Fruit fly (Drosophila melanogaster) whole organism, prepupa: ENCODE data around the gene CG4168.

Source experiments
- Blimp-1 ChIP-seq: fragments of 200-800 bp; sonication (Bioruptor generic); optimal IDR thresholded peaks from 3 replicates; lab custom pipeline; 2017; ENCODE audit warnings: missing biosample characterization, missing genetic modification characterization, mild to moderate bottlenecking, moderate library complexity, missing genetic modification reagents
- CG11762 ChIP-seq: fragments of 200-800 bp; sonication (Bioruptor generic); optimal IDR thresholded peaks from 3 replicates; lab custom pipeline; 2016; ENCODE audit warnings: missing biosample characterization, missing genetic modification characterization; ENCODE audit not compliant: insufficient read depth
- CG32006 ChIP-seq: fragments of 200-800 bp; sonication (Bioruptor generic); optimal IDR thresholded peaks from 3 replicates; lab custom pipeline; 2017; ENCODE audit warnings: missing biosample characterization, mild to moderate bottlenecking, missing genetic modification characterization
- CG34406 ChIP-seq: fragments of 200-800 bp; sonication (Bioruptor generic); optimal IDR thresholded peaks from 3 replicates; lab custom pipeline; 2016; ENCODE audit warnings: missing biosample characterization, missing genetic modification characterization
- CG6792 ChIP-seq: fragments of 200-800 bp; sonication (Bioruptor generic); optimal IDR thresholded peaks from 3 replicates; lab custom pipeline; 2016; ENCODE audit warnings: missing biosample characterization, missing genetic modification characterization
- CG6854 ChIP-seq: fragments of 200-800 bp; sonication (Bioruptor generic); optimal IDR thresholded peaks from 2 replicates; lab custom pipeline; 2017; ENCODE audit warnings: missing biosample characterization, mild to moderate bottlenecking, missing genetic modification characterization
- CG7368 ChIP-seq: fragments of 200-800 bp; sonication (Bioruptor generic); optimal IDR thresholded peaks from 3 replicates; lab custom pipeline; 2016; ENCODE audit warnings: missing biosample characterization, missing genetic modification characterization
- CG8632 ChIP-seq: fragments of 200-800 bp; sonication (Bioruptor generic); optimal IDR thresholded peaks from 3 replicates; lab custom pipeline; 2016; ENCODE audit warnings: missing biosample characterization, missing genetic modification characterization
- Eip78C ChIP-seq: fragments of 200-800 bp; sonication (Bioruptor generic); peaks from one replicate; lab custom pipeline; 2016; ENCODE audit warnings: missing biosample characterization, missing genetic modification characterization
- Ets96B ChIP-seq: fragments of 200-800 bp; optimal IDR thresholded peaks from 2 replicates; lab custom pipeline; 2019; ENCODE audit warnings: missing biosample characterization, mild to moderate bottlenecking, missing genetic modification characterization, moderate library complexity
- Gug ChIP-seq: fragments of 200-800 bp; sonication (Bioruptor generic); IDR thresholded peaks from 2 replicates; pipeline ENCODE4 v1.3.6; 2022; ENCODE audit warnings: missing biosample characterization, missing genetic modification characterization
- Sox102F ChIP-seq: fragments of 200-800 bp; sonication (Bioruptor generic); optimal IDR thresholded peaks from 2 replicates; lab custom pipeline; 2016; ENCODE audit warnings: missing biosample characterization, mild to moderate bottlenecking, missing genetic modification characterization
- lz ChIP-seq: fragments of 200-800 bp; sonication (Bioruptor generic); optimal IDR thresholded peaks from 3 replicates; lab custom pipeline; 2016; ENCODE audit warnings: missing biosample characterization, missing genetic modification characterization
- pdm3 ChIP-seq: fragments of 200-800 bp; sonication (Bioruptor generic); optimal IDR thresholded peaks from 3 replicates; lab custom pipeline; 2016; ENCODE audit warnings: missing biosample characterization, missing genetic modification characterization

DNA sequence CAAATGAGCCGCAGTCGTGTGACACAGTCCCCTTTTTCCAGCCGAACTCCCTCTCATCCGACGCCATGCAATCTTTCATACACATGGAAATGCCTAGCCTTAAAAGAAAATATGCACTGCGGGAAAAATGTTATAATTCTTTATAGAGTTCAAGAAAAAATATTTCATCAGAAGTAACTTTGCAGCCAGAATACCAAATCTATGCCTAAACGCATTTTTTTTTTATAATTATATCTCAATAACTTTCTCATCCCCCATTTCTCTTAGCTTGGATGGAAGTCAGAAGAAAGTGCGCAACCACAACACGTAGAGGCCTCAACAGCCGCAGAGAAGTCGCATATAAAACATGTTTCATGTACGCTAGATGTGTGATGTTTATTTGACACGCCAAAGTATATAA is 21.2 kb downstream of the CG4168 start:
- TF ChIP-seq CG32006 (GFP tag; lab: Kevin White, UChicago) (no peak), CG8632 (GFP tag; lab: Kevin White, UChicago) (no peak), CG7368 (GFP tag; lab: Kevin White, UChicago) (no peak), lz (GFP tag; lab: Kevin White, UChicago) (no peak), CG11762 (no peak), Gug (no peak), Sox102F (GFP tag; lab: Kevin White, UChicago) (no peak), Ets96B (tag; lab: Kevin White, UChicago) (no peak), pdm3 (GFP tag; lab: Kevin White, UChicago) (no peak), Eip78C (GFP tag; lab: Kevin White, UChicago) (peak; percentile 46), Blimp-1 (GFP tag; lab: Kevin White, UChicago) (no peak), CG6792 (GFP tag; lab: Kevin White, UChicago) (no peak), CG6854 (GFP tag; lab: Kevin White, UChicago) (no peak), CG34406 (GFP tag; lab: Kevin White, UChicago) (no peak)
